Worm (Caenorhabditis elegans) whole organism, L4 larva: ENCODE measurements around the gene hrg-5.
"Not testable (repeated sequence)": the region's sequence is repeated elsewhere in the genome, so short reads cannot be mapped to it uniquely, and the experiment has no call there.

Source experiments
- F10B5.3 ChIP-seq: sonication (generic microtip); optimal IDR thresholded peaks from 2 replicates; lab custom pipeline; 2016; ENCODE audit warnings: mild to moderate bottlenecking, missing genetic modification characterization, missing compliant biosample characterization
- F49E8.2 ChIP-seq: sonication (generic microtip); optimal IDR thresholded peaks from 2 replicates; lab custom pipeline; 2016; ENCODE audit warnings: missing compliant biosample characterization, mild to moderate bottlenecking, missing genetic modification characterization, borderline replicate concordance
- T26A8.4 ChIP-seq: fragments of 200-800 bp; sonication (Bioruptor generic); IDR thresholded peaks from 2 replicates; pipeline ENCODE4 v1.3.6; 2022; ENCODE audit warnings: missing genetic modification characterization, missing compliant biosample characterization
- Y105C5A.15 ChIP-seq: fragments of 200-800 bp; sonication (Bioruptor generic); IDR thresholded peaks from 2 replicates; pipeline ENCODE4 v1.3.6; 2022; ENCODE audit warnings: missing genetic modification characterization, missing compliant biosample characterization
- Y48G9A.11 ChIP-seq: fragments of 200-800 bp; sonication (Bioruptor generic); IDR thresholded peaks from 2 replicates; pipeline ENCODE4 v1.3.6; 2022; ENCODE audit warnings: missing genetic modification reagents, missing genetic modification characterization, missing compliant biosample characterization
- Y5F2A.4 ChIP-seq: fragments of 200-800 bp; sonication (Bioruptor generic); optimal IDR thresholded peaks from 2 replicates; lab custom pipeline; 2018; ENCODE audit warnings: mild to moderate bottlenecking, missing genetic modification characterization, missing compliant biosample characterization
- ZK546.5 ChIP-seq, 2 experiments: sonication (generic microtip); optimal IDR thresholded peaks; 2 replicates each; lab custom pipeline; 2017; ENCODE audit warnings: missing biosample characterization in 2 of 2, missing genetic modification characterization in 2 of 2
- aly-2 ChIP-seq: sonication (generic microtip); optimal IDR thresholded peaks from 2 replicates; lab custom pipeline; 2018; ENCODE audit warnings: missing biosample characterization, missing genetic modification characterization
- ceh-28 ChIP-seq: fragments of 150-350 bp; optimal IDR thresholded peaks from 2 replicates; lab custom pipeline; 2014; ENCODE audit warnings: missing biosample characterization, missing genetic modification reagents, missing genetic modification characterization
- ceh-32 ChIP-seq: sonication (generic microtip); optimal IDR thresholded peaks from 2 replicates; lab custom pipeline; 2016; ENCODE audit warnings: mild to moderate bottlenecking, missing genetic modification characterization, missing compliant biosample characterization; ENCODE audit not compliant: poor library complexity
- ceh-44 ChIP-seq: fragments of 200-800 bp; sonication (Bioruptor generic); IDR thresholded peaks from 2 replicates; pipeline ENCODE4 v1.3.6; 2022; ENCODE audit warnings: missing genetic modification reagents, missing genetic modification characterization, missing compliant biosample characterization
- duxl-1 ChIP-seq: sonication (generic microtip); optimal IDR thresholded peaks from 2 replicates; lab custom pipeline; 2016; ENCODE audit warnings: mild to moderate bottlenecking, missing genetic modification characterization, moderate library complexity, missing compliant biosample characterization; ENCODE audit not compliant: poor library complexity
- egl-27 ChIP-seq: sonication (generic microtip); optimal IDR thresholded peaks from 3 replicates; lab custom pipeline; 2017; ENCODE audit warnings: missing biosample characterization, missing genetic modification reagents, missing genetic modification characterization
- egl-43 ChIP-seq: fragments of 200-800 bp; sonication (Bioruptor generic); IDR thresholded peaks from 2 replicates; pipeline ENCODE4 v1.3.6; 2022; ENCODE audit warnings: missing genetic modification reagents, missing genetic modification characterization, missing compliant biosample characterization
- gei-8 ChIP-seq: fragments of 200-800 bp; sonication (Bioruptor generic); optimal IDR thresholded peaks from 2 replicates; lab custom pipeline; 2018; ENCODE audit warnings: mild to moderate bottlenecking, missing genetic modification characterization, missing compliant biosample characterization
- lsy-2 ChIP-seq, 2 experiments: fragments of 150-350 bp in 1 of 2; sonication (generic microtip) in 1 of 2; optimal IDR thresholded peaks; 2 replicates each; lab custom pipeline; 2014 to 2017; ENCODE audit warnings: missing biosample characterization in 2 of 2, missing genetic modification characterization in 2 of 2
- mdl-1 ChIP-seq, 2 experiments: fragments of 150-350 bp in 1 of 2; sonication (generic microtip) in 1 of 2; optimal IDR thresholded peaks; 2 replicates each; lab custom pipeline; 2014 to 2017; ENCODE audit warnings: missing biosample characterization in 2 of 2, missing genetic modification characterization in 2 of 2
- mdt-29 ChIP-seq: fragments of 200-800 bp; sonication (Bioruptor generic); IDR thresholded peaks from 2 replicates; pipeline ENCODE4 v1.3.6; 2022; ENCODE audit warnings: missing genetic modification reagents, missing genetic modification characterization, missing compliant biosample characterization
- mep-1 ChIP-seq: fragments of 150-350 bp; sonication (generic microtip); optimal IDR thresholded peaks from 3 replicates; lab custom pipeline; 2014; ENCODE audit warnings: missing biosample characterization, missing genetic modification characterization
- mes-2 ChIP-seq: sonication (generic microtip); optimal IDR thresholded peaks from 2 replicates; lab custom pipeline; 2016; ENCODE audit warnings: missing genotype, mild to moderate bottlenecking, missing genetic modification characterization, missing compliant biosample characterization; ENCODE audit not compliant: poor library complexity, severe bottlenecking
- mxl-2 ChIP-seq: fragments of 200-800 bp; sonication (Bioruptor generic); conservative IDR thresholded peaks from 2 replicates; pipeline ENCODE4 v1.3.6; 2022; ENCODE audit warnings: missing genetic modification reagents, missing genetic modification characterization, missing compliant biosample characterization
- nhr-11 ChIP-seq: fragments of 150-350 bp; optimal IDR thresholded peaks from 2 replicates; lab custom pipeline; 2014; ENCODE audit warnings: missing biosample characterization, missing genetic modification characterization
- nhr-237 ChIP-seq: sonication (generic microtip); optimal IDR thresholded peaks from 2 replicates; lab custom pipeline; 2017; ENCODE audit warnings: missing biosample characterization, missing genetic modification characterization
- nhr-28 ChIP-seq: fragments of 150-350 bp; optimal IDR thresholded peaks from 2 replicates; lab custom pipeline; 2014; ENCODE audit warnings: missing biosample characterization, missing genetic modification characterization
- pqm-1 ChIP-seq: sonication (generic microtip); optimal IDR thresholded peaks from 2 replicates; lab custom pipeline; 2017; ENCODE audit warnings: missing biosample characterization, missing genetic modification characterization
- set-16 ChIP-seq: fragments of 200-800 bp; sonication (Bioruptor generic); IDR thresholded peaks from 2 replicates; pipeline ENCODE4 v1.3.6; 2022; ENCODE audit warnings: missing genetic modification reagents, missing genetic modification characterization, missing compliant biosample characterization
- snpc-4 ChIP-seq: fragments of 150-350 bp; optimal IDR thresholded peaks from 2 replicates; lab custom pipeline; 2014; ENCODE audit warnings: missing biosample characterization, missing genetic modification characterization
- unc-130 ChIP-seq: sonication (generic microtip); optimal IDR thresholded peaks from 2 replicates; lab custom pipeline; 2016; ENCODE audit warnings: missing genetic modification reagents, missing genetic modification characterization, missing compliant biosample characterization
- zfp-3 ChIP-seq: fragments of 200-800 bp; sonication (Bioruptor generic); conservative IDR thresholded peaks from 2 replicates; pipeline ENCODE4 v1.3.6; 2022; ENCODE audit warnings: missing genetic modification reagents, missing genetic modification characterization, missing compliant biosample characterization
- ztf-11 ChIP-seq: fragments of 150-350 bp; optimal IDR thresholded peaks from 2 replicates; lab custom pipeline; 2014; ENCODE audit warnings: missing biosample characterization, missing genetic modification characterization
- ztf-7 ChIP-seq: fragments of 150-350 bp; optimal IDR thresholded peaks from 2 replicates; lab custom pipeline; 2014; ENCODE audit warnings: missing biosample characterization, missing genetic modification characterization

The hrg-5 gene

DNA sequence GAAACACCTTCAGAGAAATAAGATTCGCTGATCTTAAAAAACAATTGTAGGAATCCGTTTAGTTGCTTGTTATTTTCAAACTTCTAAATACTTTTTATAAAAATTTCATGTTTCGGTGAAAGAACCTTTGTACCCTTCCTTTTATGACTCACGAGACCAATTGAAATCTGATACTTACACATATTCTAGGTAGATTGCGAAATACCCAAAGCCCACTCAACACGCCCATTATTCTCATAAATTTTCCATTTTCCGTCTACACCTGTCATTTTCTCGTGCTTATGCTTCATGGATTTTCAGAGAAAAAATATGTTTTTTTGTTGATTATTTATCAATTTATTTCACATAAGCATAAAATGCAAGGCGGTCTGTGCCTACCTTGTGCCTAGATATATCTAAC lies 22.8 kb downstream of the hrg-5 start:
- peak in 1 of 2 experiments; percentile 3 for TF ChIP-seq lsy-2 (tag; optimal IDR thresholded peaks at IDR 0.05; lab: Kevin White, UChicago)
- no peak for TF ChIP-seq ceh-32 (tag; lab: Kevin White, UChicago)
- peak; percentile 76 for TF ChIP-seq nhr-11 (tag; lab: Kevin White, UChicago)

- TF ChIP-seq mdl-1 (tag; optimal IDR thresholded peaks at IDR 0.05; lab: Kevin White, UChicago) (no peak), gei-8 (no peak), zfp-3 (GFP tag; lab: Robert Waterston, UW) (no peak), nhr-28 (tag; lab: Kevin White, UChicago) (no peak), egl-43 (no peak), ztf-7 (no peak), F10B5.3 (tag; lab: Kevin White, UChicago) (no peak), snpc-4 (no peak), mdt-29 (GFP tag; lab: Robert Waterston, UW) (no peak), Y5F2A.4 (no peak), T26A8.4 (GFP tag; lab: Robert Waterston, UW) (no peak), ZK546.5 (tag; optimal IDR thresholded peaks at IDR 0.05; lab: Kevin White, UChicago) (no peak), ztf-11 (tag; lab: Kevin White, UChicago) (no peak)
Observed at ce11 chrIV:11004273-11004672, 25.0 kb downstream of the hrg-5 start, which contains the start of gene F13H10.1. Gene F13H10.1 (plus strand): TSS chrIV:11004573.

ce11 chrIV:11001614-11002013 lies 27.6 kb downstream of the hrg-5 start, which contains the start of gene F13H10.9:
Gene F13H10.9 (plus strand): TSS chrIV:11001914.
- TF ChIP-seq F49E8.2 (tag; lab: Kevin White, UChicago) (no peak), zfp-3 (GFP tag; lab: Robert Waterston, UW) (no peak), mep-1 (tag; lab: Kevin White, UChicago) (no peak), ztf-11 (tag; lab: Kevin White, UChicago) (no peak), nhr-237 (tag; lab: Kevin White, UChicago) (no peak), Y48G9A.11 (GFP tag; lab: Robert Waterston, UW) (no peak), set-16 (GFP tag; lab: Robert Waterston, UW) (no peak), aly-2 (tag; lab: Kevin White, UChicago) (no peak)

ce11 chrIV:10990699-10991098 lies 38.5 kb downstream of the hrg-5 start, which contains the start of gene F13H10.5:
Gene F13H10.5 (plus strand): TSS chrIV:10990999.
- TF ChIP-seq ZK546.5 (tag; optimal IDR thresholded peaks at IDR 0.05; lab: Kevin White, UChicago) (no peak), nhr-11 (tag; lab: Kevin White, UChicago) (no peak), pqm-1 (no peak), Y105C5A.15 (GFP tag; lab: Robert Waterston, UW) (no peak), duxl-1 (tag; lab: Kevin White, UChicago) (no peak), mes-2 (tag; lab: Kevin White, UChicago) (no peak)

DNA sequence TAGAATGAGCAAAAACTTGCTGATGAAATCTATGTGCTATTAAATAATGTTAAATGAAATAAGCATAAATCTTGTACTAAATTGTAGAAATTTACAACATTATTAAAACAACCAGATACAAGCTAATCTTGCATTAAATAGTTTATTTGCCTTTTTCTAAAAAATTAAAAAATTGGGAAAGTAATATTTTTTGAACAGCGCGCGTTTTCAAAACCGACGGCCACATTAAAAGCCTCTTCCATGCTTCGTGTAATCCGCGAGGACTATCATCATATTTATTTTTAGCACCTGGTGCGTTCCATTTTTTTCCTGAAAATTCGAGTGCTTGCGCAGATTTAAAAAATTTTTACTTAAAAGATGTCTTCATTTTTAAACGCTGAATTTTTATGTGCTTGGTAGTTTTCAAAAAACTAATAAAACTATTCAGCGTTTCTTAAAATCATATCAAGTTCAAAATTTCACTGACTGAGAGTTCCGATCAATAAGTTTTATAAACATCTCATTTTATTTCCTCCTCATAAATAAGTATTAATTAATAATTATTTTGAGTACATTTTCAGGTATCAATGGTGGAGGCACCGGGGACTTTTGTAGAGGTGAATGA lies 41.8 kb downstream of the hrg-5 start, which contains the start of gene Y43E12A.3:
Gene Y43E12A.3 (plus strand): TSS at position 554 of the 604 bp plus-strand sequence.
- TF ChIP-seq egl-27 (tag; lab: Kevin White, UChicago); ceh-44 (GFP tag; lab: Robert Waterston, UW); mxl-2 (GFP tag; lab: Robert Waterston, UW): not testable (repeated sequence)

- no peak for TF ChIP-seq ceh-28
- peak; percentile 7 for TF ChIP-seq unc-130 (GFP tag; lab: Kevin White, UChicago)
Observed at ce11 chrIV:10985568-10986035, 43.6 kb downstream of the hrg-5 start, which contains the start of gene cyb-2.1. Gene cyb-2.1 (plus strand): TSS chrIV:10985985.
